Worm (Caenorhabditis elegans): ENCODE results near the gene ppk-3.

The ppk-3 gene

ce11 chrX:12951175-12951574, 24.3 kb downstream of the ppk-3 start:
- TF ChIP-seq lir-1 (GFP tag; conservative IDR thresholded peaks at IDR 0.05) (no peak), ztf-25 (GFP tag; IDR thresholded peaks at IDR 0.05) (no peak), lin-54 (GFP tag; optimal IDR thresholded peaks at IDR 0.05) (no peak), F57C9.4 (tag; optimal IDR thresholded peaks at IDR 0.05) (no peak), efl-1 (GFP tag; optimal IDR thresholded peaks at IDR 0.05) (no peak), F22D6.2 (tag; optimal IDR thresholded peaks at IDR 0.05) (no peak), bed-2 (GFP tag; IDR thresholded peaks at IDR 0.05) (no peak), mel-28 (tag; optimal IDR thresholded peaks at IDR 0.05; ENCODE audit: borderline replicate concordance) (no peak), mes-4 (tag; optimal IDR thresholded peaks at IDR 0.05) (no peak), sea-2 (GFP tag; IDR thresholded peaks at IDR 0.05) (no peak), atf-7 (tag; optimal IDR thresholded peaks at IDR 0.05) (no peak), madf-10 (tag; optimal IDR thresholded peaks at IDR 0.05) (no peak), ceh-100 (GFP tag; IDR thresholded peaks at IDR 0.05) (no peak), sdz-38 (tag; optimal IDR thresholded peaks at IDR 0.05) (no peak), hlh-12 (tag; optimal IDR thresholded peaks at IDR 0.05) (no peak), aptf-2 (GFP tag; conservative IDR thresholded peaks at IDR 0.05) (no peak)

- TF ChIP-seq somi-1 (GFP tag; optimal IDR thresholded peaks at IDR 0.05): no peak
- TF ChIP-seq akir-1 (GFP tag; optimal IDR thresholded peaks at IDR 0.05): no peak
- TF ChIP-seq ceh-91 (GFP tag; IDR thresholded peaks at IDR 0.05): no peak
- no peak for TF ChIP-seq dpl-1 (GFP tag; optimal IDR thresholded peaks at IDR 0.05)
- TF ChIP-seq F22D6.2 (tag; optimal IDR thresholded peaks at IDR 0.05): no peak
- TF ChIP-seq rpc-1 (optimal IDR thresholded peaks at IDR 0.05): no peak
- no peak for TF ChIP-seq rpc-1 (tag; optimal IDR thresholded peaks at IDR 0.05)
- TF ChIP-seq cebp-1 (GFP tag; IDR thresholded peaks at IDR 0.05): no peak
- no peak for TF ChIP-seq cebp-1 (tag; optimal IDR thresholded peaks at IDR 0.05)
- no peak for TF ChIP-seq nfya-1 (tag; optimal IDR thresholded peaks at IDR 0.05; ENCODE audit: borderline replicate concordance, insufficient read depth)
- no peak for TF ChIP-seq egrh-3 (GFP tag; IDR thresholded peaks at IDR 0.05)
- TF ChIP-seq athp-1 (tag; optimal IDR thresholded peaks at IDR 0.05): no peak
- no peak for TF ChIP-seq gei-17 (GFP tag; optimal IDR thresholded peaks at IDR 0.05)
- no peak for TF ChIP-seq mes-4 (tag; optimal IDR thresholded peaks at IDR 0.05)
- no peak for TF ChIP-seq ceh-40 (GFP tag; IDR thresholded peaks at IDR 0.05)
- TF ChIP-seq B0336.3 (GFP tag; IDR thresholded peaks at IDR 0.05): no peak
- TF ChIP-seq F55B11.4 (tag; optimal IDR thresholded peaks at IDR 0.05; ENCODE audit: borderline replicate concordance, insufficient read depth): no peak
- TF ChIP-seq B0035.1 (tag; optimal IDR thresholded peaks at IDR 0.05): no peak
- TF ChIP-seq lin-54 (GFP tag; optimal IDR thresholded peaks at IDR 0.05): no peak
- no peak for TF ChIP-seq ets-4 (GFP tag; optimal IDR thresholded peaks at IDR 0.05)
- TF ChIP-seq tbx-9 (tag; optimal IDR thresholded peaks at IDR 0.05; ENCODE audit: borderline replicate concordance): no peak
Measured at ce11 chrX:12946533-12946932, 28.9 kb downstream of the ppk-3 start, which contains the start of gene C05E7.3. TSS of gene C05E7.3 (minus strand) at chrX:12946633.

ce11 chrX:12944661-12945060, 30.8 kb downstream of the ppk-3 start:
- TF ChIP-seq somi-1 (GFP tag; optimal IDR thresholded peaks at IDR 0.05) (no peak), ccch-3 (GFP tag; optimal IDR thresholded peaks at IDR 0.05) (no peak), T07F8.4 (tag; optimal IDR thresholded peaks at IDR 0.05) (no peak)

- TF ChIP-seq F39B2.1 (GFP tag; IDR thresholded peaks at IDR 0.05): no peak
- no peak for TF ChIP-seq athp-1 (tag; optimal IDR thresholded peaks at IDR 0.05)
- TF ChIP-seq nhr-80 (tag; optimal IDR thresholded peaks at IDR 0.05): no peak
- no peak for TF ChIP-seq K11D2.4 (GFP tag; IDR thresholded peaks at IDR 0.05)
- no peak for TF ChIP-seq ceh-58 (GFP tag; IDR thresholded peaks at IDR 0.05)
- TF ChIP-seq somi-1 (GFP tag; optimal IDR thresholded peaks at IDR 0.05): no peak
- no peak for TF ChIP-seq Y67H2A.10 (GFP tag; conservative IDR thresholded peaks at IDR 0.05)
- no peak for TF ChIP-seq attf-5 (GFP tag; optimal IDR thresholded peaks at IDR 0.05)
- TF ChIP-seq snpc-3.4 (tag; optimal IDR thresholded peaks at IDR 0.05): no peak
- TF ChIP-seq F22D6.2 (tag; optimal IDR thresholded peaks at IDR 0.05): no peak
- TF ChIP-seq F52B5.7 (tag; optimal IDR thresholded peaks at IDR 0.05): no peak
- no peak for TF ChIP-seq sptf-2 (GFP tag; optimal IDR thresholded peaks at IDR 0.05)
- no peak for TF ChIP-seq sea-2 (GFP tag; IDR thresholded peaks at IDR 0.05)
- TF ChIP-seq attf-3 (GFP tag; conservative IDR thresholded peaks at IDR 0.05): no peak
- TF ChIP-seq hlh-26 (GFP tag; conservative IDR thresholded peaks at IDR 0.05): no peak
- TF ChIP-seq dox-1 (GFP tag; IDR thresholded peaks at IDR 0.05): no peak
Measured at ce11 chrX:12943166-12943565, 32.3 kb downstream of the ppk-3 start, which contains the start of gene gmap-2. TSS of gene gmap-2 (minus strand) at chrX:12943266.

All from whole organism, young adult.